Worm (Caenorhabditis elegans) whole organism, young adult: ENCODE measurements around the gene F38A1.6.
A peak's percentile ranks its signal among the peaks of the same experiment; 100 is the strongest.

Source experiments
- B0019.2 ChIP-seq: fragments of 200-800 bp; sonication (Bioruptor generic); conservative IDR thresholded peaks from 2 replicates; pipeline ENCODE4 v1.3.6; 2022; ENCODE audit warnings: missing genetic modification reagents, missing genetic modification characterization, missing compliant biosample characterization
- B0261.1 ChIP-seq: sonication (generic microtip); optimal IDR thresholded peaks from 2 replicates; lab custom pipeline; 2016; ENCODE audit warnings: mild to moderate bottlenecking, missing genetic modification characterization, moderate library complexity, missing compliant biosample characterization
- C17E4.6 ChIP-seq: fragments of 200-800 bp; sonication (Bioruptor generic); IDR thresholded peaks from 2 replicates; pipeline ENCODE4 v1.3.6; 2022; ENCODE audit warnings: missing genetic modification reagents, missing genetic modification characterization, missing compliant biosample characterization
- F23B12.7 ChIP-seq: sonication (generic microtip); optimal IDR thresholded peaks from 2 replicates; lab custom pipeline; 2017; ENCODE audit warnings: missing genetic modification characterization, mild to moderate bottlenecking, missing compliant biosample characterization, antibody characterized with exemption, moderate library complexity; ENCODE audit not compliant: insufficient read depth
- F33H1.4 ChIP-seq: fragments of 200-800 bp; sonication (Bioruptor generic); IDR thresholded peaks from 2 replicates; pipeline ENCODE4 v1.3.6; 2022; ENCODE audit warnings: missing genetic modification reagents, missing genetic modification characterization, missing compliant biosample characterization
- K11D2.4 ChIP-seq: fragments of 200-800 bp; sonication (Bioruptor generic); IDR thresholded peaks from 2 replicates; pipeline ENCODE4 v1.3.6; 2022; ENCODE audit warnings: missing genetic modification reagents, missing genetic modification characterization, missing compliant biosample characterization
- K12H6.12 ChIP-seq: fragments of 200-800 bp; sonication (Bioruptor generic); optimal IDR thresholded peaks from 2 replicates; lab custom pipeline; 2018; ENCODE audit warnings: mild to moderate bottlenecking, missing genetic modification characterization, missing compliant biosample characterization
- ZK185.1 ChIP-seq: sonication (generic microtip); optimal IDR thresholded peaks from 2 replicates; lab custom pipeline; 2016; ENCODE audit warnings: mild to moderate bottlenecking, missing genetic modification characterization, missing compliant biosample characterization; ENCODE audit not compliant: poor library complexity, severe bottlenecking
- athp-1 ChIP-seq: sonication (generic microtip); optimal IDR thresholded peaks from 2 replicates; lab custom pipeline; 2017; ENCODE audit warnings: mild to moderate bottlenecking, missing genetic modification characterization, missing compliant biosample characterization
- attf-3 ChIP-seq: fragments of 200-800 bp; sonication (Bioruptor generic); conservative IDR thresholded peaks from 2 replicates; pipeline ENCODE4 v1.3.6; 2022; ENCODE audit warnings: missing genetic modification reagents, missing genetic modification characterization, missing compliant biosample characterization
- cebp-1 ChIP-seq, 2 experiments: fragments of 200-800 bp in 1 of 2; sonication (Bioruptor generic) in 1 of 2; sonication (generic microtip) in 1 of 2; IDR thresholded peaks in 1 of 2; optimal IDR thresholded peaks in 1 of 2; 2 replicates each; pipeline versions ENCODE4 v1.3.6 to Lab custom; 2017 to 2022; ENCODE audit warnings: missing compliant biosample characterization in 2 of 2, missing genetic modification characterization in 2 of 2, mild to moderate bottlenecking in 1 of 2, missing genetic modification reagents in 1 of 2, moderate library complexity in 1 of 2
- ceh-58 ChIP-seq: fragments of 200-800 bp; sonication (Bioruptor generic); IDR thresholded peaks from 2 replicates; pipeline ENCODE4 v1.3.6; 2022; ENCODE audit warnings: missing genetic modification characterization, missing compliant biosample characterization
- ceh-79 ChIP-seq: sonication (generic microtip); optimal IDR thresholded peaks from 2 replicates; lab custom pipeline; 2017; ENCODE audit warnings: mild to moderate bottlenecking, missing genetic modification characterization, missing compliant biosample characterization
- ceh-91 ChIP-seq: fragments of 200-800 bp; sonication (Bioruptor generic); IDR thresholded peaks from 2 replicates; pipeline ENCODE4 v1.3.6; 2022; ENCODE audit warnings: missing genetic modification reagents, missing genetic modification characterization, missing compliant biosample characterization
- efl-1 ChIP-seq: fragments of 150-350 bp; optimal IDR thresholded peaks from 2 replicates; lab custom pipeline; 2014; ENCODE audit warnings: missing biosample characterization, missing genetic modification reagents, missing genetic modification characterization
- egrh-3 ChIP-seq: fragments of 200-800 bp; sonication (Bioruptor generic); IDR thresholded peaks from 2 replicates; pipeline ENCODE4 v1.3.6; 2022; ENCODE audit warnings: missing genetic modification reagents, missing genetic modification characterization, missing compliant biosample characterization
- ekl-4 ChIP-seq: fragments of 200-800 bp; sonication (Bioruptor generic); IDR thresholded peaks from 2 replicates; pipeline ENCODE4 v1.3.6; 2022; ENCODE audit warnings: missing genetic modification reagents, missing genetic modification characterization, missing compliant biosample characterization
- fkh-3 ChIP-seq: sonication (generic microtip); optimal IDR thresholded peaks from 2 replicates; lab custom pipeline; 2016; ENCODE audit warnings: mild to moderate bottlenecking, missing genetic modification characterization, missing compliant biosample characterization
- hmg-1.2 ChIP-seq: fragments of 200-800 bp; sonication (Bioruptor generic); IDR thresholded peaks from 2 replicates; pipeline ENCODE4 v1.3.6; 2022; ENCODE audit warnings: missing genetic modification reagents, missing genetic modification characterization, missing compliant biosample characterization
- hrde-1 ChIP-seq: sonication (generic microtip); optimal IDR thresholded peaks from 2 replicates; lab custom pipeline; 2016; ENCODE audit warnings: missing genetic modification characterization, mild to moderate bottlenecking, missing compliant biosample characterization, moderate library complexity, missing genotype, missing genetic modification reagents, borderline replicate concordance
- lin-26 ChIP-seq: fragments of 200-800 bp; sonication (Bioruptor generic); IDR thresholded peaks from 2 replicates; pipeline ENCODE4 v1.3.6; 2022; ENCODE audit warnings: missing genetic modification reagents, missing genetic modification characterization, missing compliant biosample characterization
- lsy-27 ChIP-seq: sonication (generic microtip); optimal IDR thresholded peaks from 2 replicates; lab custom pipeline; 2017; ENCODE audit warnings: missing genetic modification characterization, mild to moderate bottlenecking, missing compliant biosample characterization, antibody characterized with exemption, missing genotype, borderline replicate concordance; ENCODE audit not compliant: insufficient read depth
- madf-3 ChIP-seq: fragments of 200-800 bp; sonication (Bioruptor generic); IDR thresholded peaks from 2 replicates; pipeline ENCODE4 v1.3.6; 2022; ENCODE audit warnings: missing genetic modification reagents, missing genetic modification characterization, missing compliant biosample characterization
- mes-4 ChIP-seq: sonication (generic microtip); optimal IDR thresholded peaks from 2 replicates; lab custom pipeline; 2016; ENCODE audit warnings: missing genotype, missing genetic modification characterization, missing compliant biosample characterization
- nfya-1 ChIP-seq: sonication (generic microtip); optimal IDR thresholded peaks from 2 replicates; lab custom pipeline; 2017; ENCODE audit warnings: antibody characterized with exemption, missing compliant biosample characterization, missing genetic modification characterization, borderline replicate concordance; ENCODE audit not compliant: insufficient read depth
- nhr-27 ChIP-seq: fragments of 200-800 bp; sonication (Bioruptor generic); optimal IDR thresholded peaks from 2 replicates; lab custom pipeline; 2018; ENCODE audit warnings: mild to moderate bottlenecking, missing genetic modification characterization, moderate library complexity, missing compliant biosample characterization
- nhr-80 ChIP-seq: sonication (generic microtip); optimal IDR thresholded peaks from 2 replicates; lab custom pipeline; 2016; ENCODE audit warnings: missing genetic modification characterization, missing compliant biosample characterization
- rpc-1 ChIP-seq, 2 experiments: fragments of 150-350 bp in 1 of 2; sonication (generic microtip) in 1 of 2; optimal IDR thresholded peaks; 2 replicates each; lab custom pipeline; 2014 to 2018; ENCODE audit warnings: missing biosample characterization in 1 of 2, missing genetic modification characterization in 1 of 2, missing genetic modification reagents in 1 of 2, missing genotype in 1 of 2
- snpc-1.1 ChIP-seq: sonication (generic microtip); optimal IDR thresholded peaks from 2 replicates; lab custom pipeline; 2017; ENCODE audit warnings: missing genetic modification characterization, mild to moderate bottlenecking, missing compliant biosample characterization, antibody characterized with exemption, moderate library complexity, missing genotype, missing genetic modification reagents; ENCODE audit not compliant: insufficient read depth
- snpc-4 ChIP-seq, 5 experiments: fragments of 150-350 bp in 1 of 5; sonication (generic microtip) in 4 of 5; optimal IDR thresholded peaks; 2 replicates each; lab custom pipeline; 2014 to 2018; ENCODE audit warnings: missing genetic modification characterization in 5 of 5, missing biosample characterization in 3 of 5, antibody characterized with exemption in 2 of 5, mild to moderate bottlenecking in 2 of 5, missing compliant biosample characterization in 2 of 5, missing genotype in 2 of 5, moderate library complexity in 2 of 5, missing genetic modification reagents in 1 of 5
- somi-1 ChIP-seq: fragments of 200-800 bp; sonication (Bioruptor generic); optimal IDR thresholded peaks from 2 replicates; lab custom pipeline; 2018; ENCODE audit warnings: mild to moderate bottlenecking, missing genetic modification characterization, missing compliant biosample characterization
- tbx-9 ChIP-seq: sonication (generic microtip); optimal IDR thresholded peaks from 2 replicates; lab custom pipeline; 2016; ENCODE audit warnings: borderline replicate concordance, missing genetic modification characterization, inconsistent platforms, missing compliant biosample characterization
- tlf-1 ChIP-seq: fragments of 200-800 bp; sonication (Bioruptor generic); optimal IDR thresholded peaks from 2 replicates; lab custom pipeline; 2018; ENCODE audit warnings: mild to moderate bottlenecking, missing genetic modification characterization, missing compliant biosample characterization
- zfh-2 ChIP-seq: fragments of 200-800 bp; sonication (Bioruptor generic); conservative IDR thresholded peaks from 2 replicates; pipeline ENCODE4 v1.3.6; 2022; ENCODE audit warnings: missing genetic modification reagents, missing genetic modification characterization, missing compliant biosample characterization
- ztf-22 ChIP-seq: fragments of 200-800 bp; sonication (Bioruptor generic); optimal IDR thresholded peaks from 2 replicates; lab custom pipeline; 2018; ENCODE audit warnings: mild to moderate bottlenecking, missing genetic modification characterization, moderate library complexity, missing compliant biosample characterization
- ztf-6 ChIP-seq: fragments of 200-800 bp; sonication (Bioruptor generic); IDR thresholded peaks from 2 replicates; pipeline ENCODE4 v1.3.6; 2022; ENCODE audit warnings: missing genetic modification reagents, missing genetic modification characterization, missing compliant biosample characterization

Gene F38A1.6

DNA sequence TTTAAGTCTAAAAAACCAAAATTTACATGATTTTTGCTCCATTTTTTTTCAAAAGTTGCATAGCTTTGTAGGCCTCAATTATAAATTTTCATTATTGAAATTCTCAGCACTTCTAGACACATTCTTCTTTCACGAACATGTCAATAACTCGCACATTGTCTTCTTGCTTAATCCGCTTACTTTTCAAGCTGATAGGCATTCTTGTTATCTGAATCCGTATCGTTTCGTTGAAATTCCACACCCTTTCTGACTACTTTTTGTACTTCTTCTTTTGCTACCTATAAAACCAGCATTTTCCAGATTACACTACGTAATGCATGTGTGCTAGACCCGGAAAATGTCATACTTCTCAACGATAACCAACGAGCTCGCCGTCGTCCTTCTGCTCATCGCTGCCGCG is 35.4 kb upstream of the F38A1.6 start, which contains the start of gene W09G12.9:
Gene W09G12.9, plus strand, starts transcription at position 301 of the 400 bp plus-strand sequence.
- TF ChIP-seq attf-3, result no peak
- TF ChIP-seq nhr-80 (tag; lab: Kevin White, UChicago), result peak; percentile 40

DNA sequence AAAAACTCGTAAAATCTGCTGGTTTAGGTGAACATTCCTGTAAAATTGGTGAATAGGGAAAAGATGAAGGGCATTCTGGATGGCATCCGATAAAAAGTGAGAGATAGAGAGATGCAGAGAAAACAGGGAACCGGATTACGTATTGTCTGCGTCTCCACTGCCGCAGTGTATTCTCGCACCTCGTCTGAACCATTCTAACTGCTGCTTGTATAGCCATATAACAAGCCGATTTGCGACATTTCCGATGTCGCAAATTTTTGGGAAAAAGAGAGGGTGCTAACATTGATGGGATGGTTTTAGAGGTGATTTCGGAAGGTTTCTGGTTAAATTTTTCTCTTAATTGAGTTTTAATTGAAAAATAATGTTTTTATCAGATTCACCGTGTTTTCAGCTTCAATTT is 30.5 kb upstream of the F38A1.6 start, which contains the start of gene W09G12.10:
Gene W09G12.10, minus strand, starts transcription at position 121 of the 400 bp plus-strand sequence.
- TF ChIP-seq rpc-1 (optimal IDR thresholded peaks at IDR 0.05; lab: Kevin White, UChicago), result no peak
- TF ChIP-seq rpc-1 (tag; optimal IDR thresholded peaks at IDR 0.05; lab: Kevin White, UChicago), result no peak
- TF ChIP-seq ceh-58, result no peak
- TF ChIP-seq somi-1 (GFP tag; lab: Kevin White, UChicago), result no peak
- no peak for TF ChIP-seq madf-3 (GFP tag; lab: Robert Waterston, UW)
- peak; percentile 81 for TF ChIP-seq hmg-1.2 (GFP tag; lab: Robert Waterston, UW)
- no peak for TF ChIP-seq B0261.1 (tag; lab: Kevin White, UChicago)
- no peak for TF ChIP-seq zfh-2 (GFP tag; lab: Robert Waterston, UW)

DNA sequence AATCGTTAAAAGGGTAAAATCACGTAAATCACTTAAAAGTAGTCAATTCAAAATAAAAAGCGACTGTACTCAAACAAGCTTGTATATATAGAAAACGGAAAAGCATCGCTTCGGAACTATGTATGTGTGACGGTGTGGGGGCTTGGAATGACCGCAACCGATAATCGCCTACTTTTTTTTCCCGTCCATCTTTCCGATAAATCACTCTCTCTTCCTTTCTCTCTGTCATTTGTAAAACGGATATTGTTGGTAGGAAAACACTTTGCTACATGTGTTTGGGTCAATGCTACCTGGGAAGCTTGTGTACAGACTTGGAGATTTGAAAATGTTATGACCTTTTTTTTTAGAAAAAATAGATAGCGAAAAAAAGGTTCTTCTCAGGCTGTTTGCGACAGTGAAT is 26.9 kb upstream of the F38A1.6 start:
- TF ChIP-seq ztf-22 (no peak), nfya-1 (tag; lab: Kevin White, UChicago) (no peak), B0019.2 (GFP tag; lab: Robert Waterston, UW) (no peak), F23B12.7 (tag; lab: Kevin White, UChicago) (no peak), C17E4.6 (no peak), snpc-1.1 (tag; lab: Kevin White, UChicago) (no peak), ceh-58 (no peak)
- TF ChIP-seq, all 124 proteins: peak for 0

DNA sequence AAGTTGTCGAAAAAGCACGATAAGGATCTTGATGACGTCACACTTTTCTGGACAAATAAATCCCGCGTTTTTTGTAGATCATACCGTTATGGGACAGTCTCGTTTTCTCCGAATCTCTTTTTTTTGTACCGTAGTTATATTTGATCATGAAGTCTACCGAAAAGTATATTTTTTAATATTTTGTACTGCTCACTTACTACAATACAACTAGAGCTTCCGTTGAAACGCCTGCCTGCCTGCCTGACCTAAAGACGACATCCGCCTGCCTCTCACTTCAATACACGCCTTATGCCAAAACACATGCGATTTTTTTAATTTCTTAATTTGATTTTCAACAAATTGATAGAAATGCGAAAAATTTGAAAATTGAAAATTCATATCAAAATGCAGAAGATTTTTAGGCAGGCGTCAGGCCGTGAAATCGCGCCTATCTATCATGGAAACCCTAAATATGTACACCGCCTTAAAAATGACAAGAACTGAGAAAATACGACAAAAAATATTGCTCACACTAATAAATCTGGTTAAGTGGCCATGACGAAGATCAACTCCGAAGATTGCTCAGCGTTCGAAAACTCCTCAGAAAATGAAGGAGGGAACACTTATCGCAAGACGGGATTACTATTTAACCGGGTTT is 25.9 kb upstream of the F38A1.6 start, which contains the start of gene W09G12.8:
Gene W09G12.8, plus strand, starts transcription at position 587 of the 637 bp plus-strand sequence.
- TF ChIP-seq lsy-27 (tag; lab: Kevin White, UChicago) (no peak), lin-26 (GFP tag; lab: Robert Waterston, UW) (no peak), tbx-9 (tag; lab: Kevin White, UChicago) (no peak), somi-1 (GFP tag; lab: Kevin White, UChicago) (no peak), cebp-1 (GFP tag; IDR thresholded peaks at IDR 0.05; lab: Robert Waterston, UW) (no peak), cebp-1 (tag; optimal IDR thresholded peaks at IDR 0.05; lab: Kevin White, UChicago) (no peak), zfh-2 (GFP tag; lab: Robert Waterston, UW) (no peak), egrh-3 (GFP tag; lab: Robert Waterston, UW) (no peak), tlf-1 (no peak), ekl-4 (GFP tag; lab: Robert Waterston, UW) (no peak), ZK185.1 (no peak)

DNA sequence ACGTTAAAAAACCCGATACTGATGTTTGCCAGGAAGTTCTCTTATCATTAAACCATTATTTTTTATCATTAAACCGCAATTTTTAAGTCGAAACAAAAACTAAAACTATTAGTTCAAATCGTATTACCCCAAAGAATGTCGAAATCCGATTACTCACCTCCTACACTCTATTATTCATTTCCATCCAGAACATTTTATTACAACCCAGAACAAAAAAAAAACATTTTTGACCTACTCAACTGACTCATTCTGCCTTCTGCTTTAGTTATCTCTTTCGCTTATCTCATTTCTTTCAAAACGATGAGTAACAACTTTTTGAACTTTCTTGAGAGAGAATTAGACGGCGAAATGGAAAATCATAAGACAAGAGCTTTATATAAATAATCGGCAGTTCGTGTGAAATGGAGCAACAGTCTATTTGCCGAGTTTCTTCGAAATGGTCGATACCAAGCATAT is 23.0 kb upstream of the F38A1.6 start, which contains the start of gene W09G12.7:
Gene W09G12.7, plus strand, starts transcription at position 406 of the 456 bp plus-strand sequence.
- TF ChIP-seq ztf-6 (no peak), efl-1 (GFP tag; lab: Kevin White, UChicago) (no peak), nhr-80 (tag; lab: Kevin White, UChicago) (peak; percentile 48)

DNA sequence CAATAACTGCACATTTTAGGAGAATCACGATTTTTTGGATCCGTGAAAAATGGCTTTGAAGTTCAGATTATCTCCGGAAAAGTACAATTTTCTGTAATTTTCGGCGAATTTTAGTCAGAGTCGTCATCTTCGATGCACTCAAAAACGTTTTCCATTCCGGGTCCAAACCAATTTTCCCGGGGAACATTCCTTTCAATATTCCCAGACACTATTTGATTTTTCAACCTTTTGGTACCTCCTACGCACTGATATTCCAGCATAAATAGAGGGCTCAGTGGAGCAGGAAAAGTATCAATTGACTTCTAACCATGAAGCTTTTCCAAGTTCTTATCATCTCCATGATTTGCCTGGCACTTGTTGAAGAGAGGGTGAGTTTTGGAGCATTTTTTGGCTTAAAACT is 20.1 kb upstream of the F38A1.6 start, which contains the start of gene W09G12.6:
Gene W09G12.6, plus strand, starts transcription at position 301 of the 400 bp plus-strand sequence.
- TF ChIP-seq nhr-27 (tag; lab: Kevin White, UChicago) (no peak), K12H6.12 (tag; lab: Kevin White, UChicago) (no peak), K11D2.4 (GFP tag; lab: Robert Waterston, UW) (no peak), F33H1.4 (GFP tag; lab: Robert Waterston, UW) (no peak), ceh-91 (GFP tag; lab: Robert Waterston, UW) (no peak), mes-4 (tag; lab: Kevin White, UChicago) (no peak), athp-1 (tag; lab: Kevin White, UChicago) (no peak), ZK185.1 (no peak), ceh-79 (tag; lab: Kevin White, UChicago) (no peak), fkh-3 (tag; lab: Kevin White, UChicago) (no peak), snpc-4 (GFP tag; optimal IDR thresholded peaks at IDR 0.05; lab: Kevin White, UChicago) (no peak), snpc-4 (tag; optimal IDR thresholded peaks at IDR 0.05; lab: Kevin White, UChicago) (no peak), hrde-1 (tag; lab: Kevin White, UChicago) (no peak)
